Worm (Caenorhabditis elegans) whole organism, L1 larva: ENCODE results near the gene nhr-119.

ENCODE experiments used
- C34B4.2 ChIP-seq: sonication (generic microtip); optimal IDR thresholded peaks from 2 replicates; lab custom pipeline; 2017; ENCODE audit warnings: mild to moderate bottlenecking, missing genetic modification characterization, missing compliant biosample characterization
- F16B12.6 ChIP-seq: fragments of 150-350 bp; optimal IDR thresholded peaks from 2 replicates; lab custom pipeline; 2014; ENCODE audit warnings: missing biosample characterization, missing genetic modification characterization
- Y116A8C.19 ChIP-seq: sonication (generic microtip); optimal IDR thresholded peaks from 2 replicates; lab custom pipeline; 2016; ENCODE audit warnings: missing compliant biosample characterization, missing genetic modification characterization, borderline replicate concordance
- alr-1 ChIP-seq: fragments of 200-800 bp; sonication (Bioruptor generic); optimal IDR thresholded peaks from 2 replicates; lab custom pipeline; 2018; ENCODE audit warnings: borderline replicate concordance, mild to moderate bottlenecking, missing genetic modification characterization, missing compliant biosample characterization
- aly-2 ChIP-seq: fragments of 150-350 bp; optimal IDR thresholded peaks from 2 replicates; lab custom pipeline; 2014; ENCODE audit warnings: missing biosample characterization, missing genetic modification characterization
- ceh-8 ChIP-seq: fragments of 200-800 bp; sonication (Bioruptor generic); optimal IDR thresholded peaks from 2 replicates; lab custom pipeline; 2018; ENCODE audit warnings: mild to moderate bottlenecking, missing genetic modification characterization, moderate library complexity, missing compliant biosample characterization
- ceh-82 ChIP-seq, 3 experiments: fragments of 150-350 bp in 1 of 3; sonication (generic microtip) in 2 of 3; optimal IDR thresholded peaks; 2 replicates each; lab custom pipeline; 2014 to 2017; ENCODE audit warnings: missing biosample characterization in 3 of 3, missing genetic modification characterization in 3 of 3
- ceh-88 ChIP-seq: fragments of 200-800 bp; sonication (Bioruptor generic); IDR thresholded peaks from 2 replicates; pipeline ENCODE4 v1.3.6; 2022; ENCODE audit warnings: missing genetic modification characterization, missing compliant biosample characterization
- ceh-90 ChIP-seq: sonication (generic microtip); optimal IDR thresholded peaks from 2 replicates; lab custom pipeline; 2016; ENCODE audit warnings: missing genetic modification characterization, missing compliant biosample characterization
- dpl-1 ChIP-seq, 3 experiments: fragments of 150-350 bp in 2 of 3; sonication (generic microtip) in 1 of 3; optimal IDR thresholded peaks; 2 replicates each; lab custom pipeline; 2014 to 2017; ENCODE audit warnings: missing biosample characterization in 3 of 3, missing genetic modification characterization in 3 of 3, missing genetic modification reagents in 3 of 3
- dsc-1 ChIP-seq: sonication (generic microtip); optimal IDR thresholded peaks from 2 replicates; lab custom pipeline; 2016; ENCODE audit warnings: mild to moderate bottlenecking, missing genetic modification characterization, missing compliant biosample characterization
- efl-1 ChIP-seq, 4 experiments: fragments of 150-350 bp; optimal IDR thresholded peaks in 3 of 4; peaks in 1 of 4; 1 replicate in 1 of 4; 2 replicates in 3 of 4; lab custom pipeline; 2014; ENCODE audit warnings: missing biosample characterization in 2 of 4, missing genetic modification characterization in 2 of 4, missing genetic modification reagents in 2 of 4
- egl-27 ChIP-seq, 2 experiments: fragments of 150-350 bp in 1 of 2; sonication (generic microtip); optimal IDR thresholded peaks; 3 replicates each; lab custom pipeline; 2017 to 2018; ENCODE audit warnings: missing biosample characterization in 2 of 2, missing genetic modification characterization in 2 of 2, missing genetic modification reagents in 2 of 2
- elt-3 ChIP-seq, 6 experiments: fragments of 150-350 bp in 1 of 6; sonication (generic microtip); optimal IDR thresholded peaks; 2 replicates each; lab custom pipeline; 2017 to 2018; ENCODE audit warnings: missing biosample characterization in 6 of 6, missing genetic modification characterization in 6 of 6, inconsistent platforms in 1 of 6
- fkh-10 ChIP-seq: sonication (generic microtip); optimal IDR thresholded peaks from 2 replicates; lab custom pipeline; 2017; ENCODE audit warnings: missing biosample characterization, missing genetic modification reagents, missing genetic modification characterization
- fkh-8 ChIP-seq: sonication (generic microtip); optimal IDR thresholded peaks from 2 replicates; lab custom pipeline; 2016; ENCODE audit warnings: mild to moderate bottlenecking, missing genetic modification characterization, missing compliant biosample characterization
- fos-1 ChIP-seq: fragments of 150-350 bp; optimal IDR thresholded peaks from 2 replicates; lab custom pipeline; 2014; ENCODE audit warnings: missing biosample characterization, missing genetic modification characterization
- hlh-4 ChIP-seq: sonication (generic microtip); optimal IDR thresholded peaks from 2 replicates; lab custom pipeline; 2016; ENCODE audit warnings: mild to moderate bottlenecking, missing genetic modification characterization, missing compliant biosample characterization
- hpl-2 ChIP-seq: fragments of 150-350 bp; optimal IDR thresholded peaks from 2 replicates; lab custom pipeline; 2014; ENCODE audit warnings: missing biosample characterization, missing genetic modification reagents, missing genetic modification characterization
- irx-1 ChIP-seq: sonication (generic microtip); optimal IDR thresholded peaks from 2 replicates; lab custom pipeline; 2016; ENCODE audit warnings: missing genetic modification characterization, missing compliant biosample characterization
- isw-1 ChIP-seq: fragments of 200-800 bp; sonication (Bioruptor generic); IDR thresholded peaks from 2 replicates; pipeline ENCODE4 v1.3.6; 2022; ENCODE audit warnings: missing genetic modification characterization, missing compliant biosample characterization
- lin-15B ChIP-seq: fragments of 150-350 bp; sonication (generic microtip); optimal IDR thresholded peaks from 3 replicates; lab custom pipeline; 2014; ENCODE audit warnings: missing biosample characterization, missing genetic modification characterization
- lsy-2 ChIP-seq, 2 experiments: fragments of 150-350 bp; optimal IDR thresholded peaks; 2 replicates each; lab custom pipeline; 2014; ENCODE audit warnings: missing biosample characterization in 2 of 2, missing genetic modification characterization in 2 of 2
- mef-2 ChIP-seq: fragments of 150-350 bp; optimal IDR thresholded peaks from 2 replicates; lab custom pipeline; 2014; ENCODE audit warnings: missing biosample characterization, missing genetic modification characterization
- nhr-12 ChIP-seq: sonication (generic microtip); optimal IDR thresholded peaks from 2 replicates; lab custom pipeline; 2017; ENCODE audit warnings: missing biosample characterization, missing genetic modification characterization
- nhr-71 ChIP-seq: sonication (generic microtip); optimal IDR thresholded peaks from 2 replicates; lab custom pipeline; 2016; ENCODE audit warnings: mild to moderate bottlenecking, missing genetic modification characterization, moderate library complexity, missing compliant biosample characterization
- nhr-77 ChIP-seq: fragments of 150-350 bp; optimal IDR thresholded peaks from 2 replicates; lab custom pipeline; 2014; ENCODE audit warnings: missing biosample characterization, missing genetic modification characterization
- nhr-84 ChIP-seq: sonication (generic microtip); optimal IDR thresholded peaks from 2 replicates; lab custom pipeline; 2017; ENCODE audit warnings: missing biosample characterization, missing genetic modification characterization
- pag-3 ChIP-seq: sonication (generic microtip); optimal IDR thresholded peaks from 2 replicates; lab custom pipeline; 2017; ENCODE audit warnings: missing genetic modification characterization, mild to moderate bottlenecking, missing compliant biosample characterization, antibody characterized with exemption, borderline replicate concordance; ENCODE audit not compliant: insufficient read depth
- pqm-1 ChIP-seq: sonication (generic microtip); optimal IDR thresholded peaks from 3 replicates; lab custom pipeline; 2017; ENCODE audit warnings: missing biosample characterization, missing genetic modification characterization
- sptf-1 ChIP-seq: fragments of 150-350 bp; optimal IDR thresholded peaks from 2 replicates; lab custom pipeline; 2014; ENCODE audit warnings: missing biosample characterization, missing genetic modification characterization
- tbx-2 ChIP-seq: sonication (generic microtip); optimal IDR thresholded peaks from 2 replicates; lab custom pipeline; 2016; ENCODE audit warnings: missing genetic modification characterization, missing compliant biosample characterization
- tlp-1 ChIP-seq: fragments of 150-350 bp; optimal IDR thresholded peaks from 2 replicates; lab custom pipeline; 2014; ENCODE audit warnings: missing biosample characterization, missing genetic modification characterization
- unc-62 ChIP-seq: fragments of 150-350 bp; optimal IDR thresholded peaks from 2 replicates; lab custom pipeline; 2014; ENCODE audit warnings: missing biosample characterization, missing genetic modification reagents, missing genetic modification characterization
- vab-15 ChIP-seq: sonication (generic microtip); optimal IDR thresholded peaks from 2 replicates; lab custom pipeline; 2017; ENCODE audit warnings: missing genotype, mild to moderate bottlenecking, missing genetic modification characterization, missing compliant biosample characterization
- zip-4 ChIP-seq: fragments of 200-800 bp; sonication (Bioruptor generic); optimal IDR thresholded peaks from 2 replicates; lab custom pipeline; 2018; ENCODE audit warnings: mild to moderate bottlenecking, missing genetic modification characterization, moderate library complexity, missing compliant biosample characterization
- ztf-11 ChIP-seq, 2 experiments: sonication (generic microtip); optimal IDR thresholded peaks; 2 replicates each; lab custom pipeline; 2016 to 2017; ENCODE audit warnings: missing genetic modification characterization in 2 of 2, missing biosample characterization in 1 of 2, missing compliant biosample characterization in 1 of 2

The nhr-119 gene

ce11 chrII:2780804-2781203 is 19.6 kb downstream of the nhr-119 start:
- TF ChIP-seq nhr-12 (tag; lab: Kevin White, UChicago) (no peak), fos-1 (tag; lab: Kevin White, UChicago) (no peak), unc-62 (no peak), irx-1 (tag; lab: Kevin White, UChicago) (no peak), isw-1 (GFP tag; lab: Robert Waterston, UW) (no peak), alr-1 (tag; lab: Kevin White, UChicago) (no peak), dpl-1 (GFP tag; optimal IDR thresholded peaks at IDR 0.05; lab: Kevin White, UChicago) (no peak), nhr-71 (no peak), aly-2 (no peak), efl-1 (optimal IDR thresholded peaks at IDR 0.05; lab: Kevin White, UChicago) (no peak), efl-1 (GFP tag; optimal IDR thresholded peaks at IDR 0.05 in 1 of 2; lab: Kevin White, UChicago) (no peak), ceh-8 (GFP tag; lab: Kevin White, UChicago) (no peak), sptf-1 (no peak), ceh-88 (GFP tag; lab: Robert Waterston, UW) (no peak), lin-15B (tag; lab: Kevin White, UChicago) (no peak), egl-27 (tag; optimal IDR thresholded peaks at IDR 0.05; lab: Kevin White, UChicago) (no peak), hpl-2 (no peak)

- TF ChIP-seq mef-2 (tag; lab: Kevin White, UChicago) (no peak), tlp-1 (no peak)
Observed at ce11 chrII:2779253-2779652, 21.1 kb downstream of the nhr-119 start, which contains the start of gene F08D12.3. Gene F08D12.3, plus strand, starts transcription at chrII:2779553.

ce11 chrII:2777846-2778245 is 22.6 kb downstream of the nhr-119 start, which contains the start of gene F08D12.4:
Gene F08D12.4, plus strand, starts transcription at chrII:2778146.
- TF ChIP-seq pqm-1 (tag; lab: Kevin White, UChicago) (no peak), alr-1 (tag; lab: Kevin White, UChicago) (no peak), zip-4 (GFP tag; lab: Kevin White, UChicago) (no peak), fkh-8 (tag; lab: Kevin White, UChicago) (no peak), pag-3 (tag; lab: Kevin White, UChicago) (no peak), nhr-77 (tag; lab: Kevin White, UChicago) (no peak), hpl-2 (no peak), elt-3 (tag; optimal IDR thresholded peaks at IDR 0.05; lab: Kevin White, UChicago) (no peak), aly-2 (no peak), hlh-4 (tag; lab: Kevin White, UChicago) (no peak), C34B4.2 (tag; lab: Kevin White, UChicago) (no peak), dsc-1 (no peak), ceh-82 (tag; optimal IDR thresholded peaks at IDR 0.05; lab: Kevin White, UChicago) (no peak), isw-1 (GFP tag; lab: Robert Waterston, UW) (no peak), Y116A8C.19 (no peak), ceh-90 (tag; lab: Kevin White, UChicago) (no peak), dpl-1 (GFP tag; optimal IDR thresholded peaks at IDR 0.05; lab: Kevin White, UChicago) (no peak), tbx-2 (tag; lab: Kevin White, UChicago) (no peak), fkh-10 (GFP tag; lab: Kevin White, UChicago) (no peak)

- TF ChIP-seq hlh-4 (tag; lab: Kevin White, UChicago) (no peak), ztf-11 (tag; optimal IDR thresholded peaks at IDR 0.05; lab: Kevin White, UChicago) (no peak), vab-15 (tag; lab: Kevin White, UChicago) (no peak), sptf-1 (no peak), F16B12.6 (tag; lab: Kevin White, UChicago) (no peak), nhr-84 (tag; lab: Kevin White, UChicago) (no peak), lsy-2 (tag; optimal IDR thresholded peaks at IDR 0.05; lab: Kevin White, UChicago) (no peak), ceh-8 (GFP tag; lab: Kevin White, UChicago) (no peak), nhr-71 (no peak)
- TF ChIP-seq, all 84 proteins: peak for 0
Observed at ce11 chrII:2774904-2775303, 25.5 kb downstream of the nhr-119 start, which contains the start of gene fbxb-111. Gene fbxb-111, minus strand, starts transcription at chrII:2775004.
